Worm (Caenorhabditis elegans) whole organism, late embryonic: ENCODE results near the gene spp-12.
"Not testable (repeated sequence)": the region's sequence is repeated elsewhere in the genome, so short reads cannot be mapped to it uniquely, and the experiment has no call there.

Experiments used
- ahr-1 ChIP-seq: sonication (generic microtip); optimal IDR thresholded peaks from 2 replicates; lab custom pipeline; 2016; ENCODE audit warnings: missing genetic modification characterization, missing compliant biosample characterization
- nhr-232 ChIP-seq: sonication (generic microtip); optimal IDR thresholded peaks from 2 replicates; lab custom pipeline; 2016; ENCODE audit warnings: missing genetic modification characterization, missing compliant biosample characterization
- odd-2 ChIP-seq: sonication (generic microtip); optimal IDR thresholded peaks from 2 replicates; lab custom pipeline; 2017; ENCODE audit warnings: antibody characterized with exemption, mild to moderate bottlenecking, missing genetic modification characterization, missing compliant biosample characterization
- tbx-2 ChIP-seq: sonication (generic microtip); optimal IDR thresholded peaks from 2 replicates; lab custom pipeline; 2016; ENCODE audit warnings: missing genetic modification characterization, missing compliant biosample characterization
- ttx-3 ChIP-seq: sonication (generic microtip); optimal IDR thresholded peaks from 2 replicates; lab custom pipeline; 2016; ENCODE audit warnings: missing genetic modification reagents, missing genetic modification characterization, missing compliant biosample characterization

DNA sequence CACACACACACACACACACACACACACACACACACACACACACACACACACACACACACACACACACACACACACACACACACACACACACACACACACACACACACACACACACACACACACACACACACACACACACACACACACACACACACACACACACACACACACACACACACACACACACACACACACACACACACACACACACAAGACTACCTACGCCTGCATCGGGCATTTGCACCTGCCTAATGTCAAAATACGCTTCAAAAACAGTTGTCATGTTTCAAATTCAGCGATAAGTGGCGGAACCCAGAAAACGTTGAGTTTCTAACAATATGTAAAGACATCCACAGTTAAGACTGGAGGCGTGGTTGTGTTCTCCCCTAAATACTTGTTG, 20.7 kb upstream of the spp-12 start:
- not testable (repeated sequence) for TF ChIP-seq ahr-1, odd-2, nhr-232, ttx-3, tbx-2 (tag; lab: Kevin White, UChicago)
